Fruit fly (Drosophila melanogaster) whole organism, embryonic: ENCODE results near the gene CG4230.
A peak's percentile ranks its signal among the peaks of the same experiment; 100 is the strongest.

Source experiments
- B-H2 ChIP-seq: fragments of 200-800 bp; sonication (Bioruptor generic); optimal IDR thresholded peaks from 2 replicates; lab custom pipeline; 2018; ENCODE audit warnings: missing biosample characterization, mild to moderate bottlenecking, missing genetic modification characterization
- CG10543 ChIP-seq: fragments of 200-800 bp; sonication (Bioruptor generic); optimal IDR thresholded peaks from 3 replicates; lab custom pipeline; 2017; ENCODE audit warnings: missing biosample characterization, mild to moderate bottlenecking, missing genetic modification characterization, moderate library complexity
- CG10959 ChIP-seq: fragments of 200-800 bp; sonication (Bioruptor generic); IDR thresholded peaks from 2 replicates; pipeline ENCODE4 v1.3.6; 2022; ENCODE audit warnings: missing biosample characterization, missing genetic modification characterization
- CG17359 ChIP-seq: fragments of 200-800 bp; sonication (Bioruptor generic); optimal IDR thresholded peaks from 3 replicates; lab custom pipeline; 2018; ENCODE audit warnings: missing biosample characterization, mild to moderate bottlenecking, missing genetic modification characterization, moderate library complexity
- CG18011 ChIP-seq: fragments of 200-800 bp; sonication (Bioruptor generic); optimal IDR thresholded peaks from 2 replicates; lab custom pipeline; 2017; ENCODE audit warnings: missing biosample characterization, missing genetic modification characterization, mild to moderate bottlenecking, moderate library complexity, missing genotype
- Sox102F ChIP-seq: fragments of 200-800 bp; sonication (Bioruptor generic); optimal IDR thresholded peaks from 2 replicates; lab custom pipeline; 2018; ENCODE audit warnings: missing biosample characterization, mild to moderate bottlenecking, missing genetic modification characterization, moderate library complexity
- disco-r ChIP-seq: fragments of 200-800 bp; sonication (Bioruptor generic); optimal IDR thresholded peaks from 2 replicates; lab custom pipeline; 2016; ENCODE audit warnings: missing biosample characterization, missing genetic modification characterization
- fd96Cb ChIP-seq: fragments of 200-800 bp; sonication (Bioruptor generic); optimal IDR thresholded peaks from 2 replicates; lab custom pipeline; 2018; ENCODE audit warnings: missing biosample characterization, mild to moderate bottlenecking, missing genetic modification characterization, moderate library complexity
- gce ChIP-seq: fragments of 200-800 bp; sonication (Bioruptor generic); IDR thresholded peaks from 3 replicates; pipeline ENCODE4 v1.3.6; 2022; ENCODE audit warnings: missing biosample characterization, missing genetic modification characterization
- gsb-n ChIP-seq: fragments of 200-800 bp; sonication (Bioruptor generic); optimal IDR thresholded peaks from 3 replicates; lab custom pipeline; 2018; ENCODE audit warnings: missing biosample characterization, mild to moderate bottlenecking, missing genetic modification characterization
- gt ChIP-seq: fragments of 200-800 bp; sonication (Bioruptor generic); IDR thresholded peaks from 2 replicates; pipeline ENCODE4 v1.3.6; 2022; ENCODE audit warnings: missing biosample characterization, missing genetic modification characterization
- jigr1 ChIP-seq: fragments of 200-800 bp; sonication (Bioruptor generic); IDR thresholded peaks from 3 replicates; pipeline ENCODE4 v1.3.6; 2022; ENCODE audit warnings: missing biosample characterization, missing genetic modification characterization
- so ChIP-seq: fragments of 200-800 bp; sonication (Bioruptor generic); IDR thresholded peaks from 3 replicates; pipeline ENCODE4 v1.3.6; 2022; ENCODE audit warnings: missing biosample characterization, missing genetic modification characterization
- tio ChIP-seq: fragments of 200-800 bp; sonication (Bioruptor generic); optimal IDR thresholded peaks from 2 replicates; lab custom pipeline; 2017; ENCODE audit warnings: missing biosample characterization, missing genetic modification characterization, inconsistent platforms

DNA sequence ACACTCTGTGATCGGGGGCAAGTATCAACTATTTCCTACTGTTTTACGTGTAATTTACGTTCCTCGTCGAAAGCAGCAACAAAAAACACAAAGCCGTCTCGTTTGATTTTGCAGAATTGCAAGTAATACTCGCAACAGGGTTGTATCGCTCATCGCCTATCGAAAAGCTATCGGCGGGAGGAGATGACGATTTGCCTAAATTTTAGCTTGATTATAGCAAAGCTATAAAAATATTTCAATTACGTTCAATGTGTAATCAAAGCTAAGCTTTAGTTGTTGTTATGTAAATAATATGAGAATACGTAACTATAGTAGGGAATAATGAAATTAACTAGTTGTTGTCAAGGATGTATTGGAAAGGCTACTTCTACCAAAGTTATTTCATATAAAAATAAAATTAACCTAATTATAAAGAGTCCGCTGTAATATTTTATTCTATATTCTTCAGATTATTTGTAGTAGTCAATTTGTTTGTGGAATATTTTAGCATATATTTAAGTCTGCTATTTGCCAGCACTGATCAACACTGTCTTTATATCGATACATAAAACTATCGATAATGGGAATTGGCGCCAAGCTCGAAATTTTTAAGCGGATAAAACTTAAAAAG lies 36.3 kb upstream of the CG4230 start, which contains the start of gene Rpn11:
- TF ChIP-seq jigr1 (GFP tag; lab: Robert Waterston, UW) (no peak), CG18011 (GFP tag; lab: Kevin White, UChicago) (no peak), CG17359 (peak; percentile 53), CG10959 (GFP tag; lab: Robert Waterston, UW) (no peak), fd96Cb (tag; lab: Kevin White, UChicago) (peak; percentile 45), gce (GFP tag; lab: Robert Waterston, UW) (no peak), CG10543 (GFP tag; lab: Kevin White, UChicago) (peak; percentile 81), Sox102F (peak; percentile 64), tio (GFP tag; lab: Kevin White, UChicago) (peak; percentile 45), B-H2 (peak; percentile 59), gsb-n (peak; percentile 47), gt (GFP tag; lab: Robert Waterston, UW) (no peak), disco-r (no peak), so (no peak)
